Worm (Caenorhabditis elegans) whole organism, L3 larva: Measurements from ENCODE around the gene C25A6.1.

Experiments
- ZK546.5 ChIP-seq: sonication (generic microtip); optimal IDR thresholded peaks from 2 replicates; lab custom pipeline; 2017; ENCODE audit warnings: missing biosample characterization, missing genetic modification characterization
- aly-2 ChIP-seq: fragments of 150-350 bp; optimal IDR thresholded peaks from 2 replicates; lab custom pipeline; 2014; ENCODE audit warnings: missing biosample characterization, missing genetic modification characterization
- ama-1 ChIP-seq: fragments of 150-350 bp; optimal IDR thresholded peaks from 2 replicates; lab custom pipeline; 2018
- ceh-16 ChIP-seq: sonication (generic microtip); optimal IDR thresholded peaks from 2 replicates; lab custom pipeline; 2017; ENCODE audit warnings: missing biosample characterization, missing genetic modification characterization
- ceh-28 ChIP-seq: fragments of 150-350 bp; optimal IDR thresholded peaks from 2 replicates; lab custom pipeline; 2014; ENCODE audit warnings: missing biosample characterization, missing genetic modification reagents, missing genetic modification characterization
- ceh-9 ChIP-seq: sonication (generic microtip); optimal IDR thresholded peaks from 2 replicates; lab custom pipeline; 2018; ENCODE audit warnings: missing biosample characterization, missing genetic modification characterization
- egl-27 ChIP-seq: sonication (generic microtip); optimal IDR thresholded peaks from 4 replicates; lab custom pipeline; 2017; ENCODE audit warnings: missing biosample characterization, missing genetic modification reagents, missing genetic modification characterization
- elt-1 ChIP-seq: fragments of 150-350 bp; optimal IDR thresholded peaks from 2 replicates; lab custom pipeline; 2014; ENCODE audit warnings: missing biosample characterization, missing genetic modification characterization
- elt-2 ChIP-seq: sonication (generic microtip); optimal IDR thresholded peaks from 2 replicates; lab custom pipeline; 2016; ENCODE audit warnings: missing genetic modification reagents, mild to moderate bottlenecking, missing genetic modification characterization, missing compliant biosample characterization
- elt-3 ChIP-seq, 3 experiments: fragments of 150-350 bp in 1 of 3; sonication (generic microtip) in 2 of 3; optimal IDR thresholded peaks; 2 replicates in 2 of 3; 4 replicates in 1 of 3; lab custom pipeline; 2014 to 2017; ENCODE audit warnings: missing biosample characterization in 3 of 3, missing genetic modification characterization in 3 of 3
- eor-1 ChIP-seq, 2 experiments: fragments of 150-350 bp; optimal IDR thresholded peaks; 2 replicates each; lab custom pipeline; 2014 to 2018; ENCODE audit warnings: missing biosample characterization in 2 of 2, missing genetic modification characterization in 2 of 2
- fkh-2 ChIP-seq: fragments of 150-350 bp; optimal IDR thresholded peaks from 2 replicates; lab custom pipeline; 2014; ENCODE audit warnings: missing biosample characterization, missing genetic modification reagents, missing genetic modification characterization
- fos-1 ChIP-seq: fragments of 150-350 bp; optimal IDR thresholded peaks from 2 replicates; lab custom pipeline; 2014; ENCODE audit warnings: missing biosample characterization, missing genetic modification characterization
- hmg-11 ChIP-seq: sonication (generic microtip); optimal IDR thresholded peaks from 2 replicates; lab custom pipeline; 2016; ENCODE audit warnings: missing genetic modification characterization, missing compliant biosample characterization
- jun-1 ChIP-seq: fragments of 150-350 bp; optimal IDR thresholded peaks from 2 replicates; lab custom pipeline; 2014; ENCODE audit warnings: missing biosample characterization, missing genetic modification reagents, missing genetic modification characterization
- lin-15B ChIP-seq: fragments of 150-350 bp; optimal IDR thresholded peaks from 2 replicates; lab custom pipeline; 2014; ENCODE audit warnings: missing biosample characterization, missing genetic modification characterization
- lin-39 ChIP-seq: fragments of 150-350 bp; optimal IDR thresholded peaks from 2 replicates; lab custom pipeline; 2018; ENCODE audit warnings: missing biosample characterization, missing genetic modification reagents, missing genetic modification characterization
- nfya-1 ChIP-seq: sonication (generic microtip); optimal IDR thresholded peaks from 2 replicates; lab custom pipeline; 2017; ENCODE audit warnings: missing genetic modification characterization, mild to moderate bottlenecking, missing compliant biosample characterization, antibody characterized with exemption, moderate library complexity; ENCODE audit not compliant: insufficient read depth
- nhr-12 ChIP-seq: fragments of 150-350 bp; optimal IDR thresholded peaks from 2 replicates; lab custom pipeline; 2014; ENCODE audit warnings: missing biosample characterization, missing genetic modification characterization
- nhr-23 ChIP-seq: fragments of 150-350 bp; optimal IDR thresholded peaks from 2 replicates; lab custom pipeline; 2014; ENCODE audit warnings: missing biosample characterization, missing genetic modification reagents, missing genetic modification characterization
- nhr-25 ChIP-seq: sonication (generic microtip); optimal IDR thresholded peaks from 2 replicates; lab custom pipeline; 2017; ENCODE audit warnings: missing biosample characterization, missing genetic modification characterization
- nhr-28 ChIP-seq: fragments of 150-350 bp; optimal IDR thresholded peaks from 2 replicates; lab custom pipeline; 2014; ENCODE audit warnings: missing biosample characterization, missing genetic modification characterization
- nhr-43 ChIP-seq: sonication (generic microtip); optimal IDR thresholded peaks from 2 replicates; lab custom pipeline; 2016; ENCODE audit warnings: mild to moderate bottlenecking, missing genetic modification characterization, missing compliant biosample characterization; ENCODE audit not compliant: poor library complexity, severe bottlenecking
- nhr-67 ChIP-seq: fragments of 150-350 bp; optimal IDR thresholded peaks from 2 replicates; lab custom pipeline; 2014; ENCODE audit warnings: missing biosample characterization, missing genetic modification characterization
- nhr-76 ChIP-seq: fragments of 150-350 bp; sonication (generic microtip); optimal IDR thresholded peaks from 5 replicates; lab custom pipeline; 2014; ENCODE audit warnings: missing biosample characterization, missing genetic modification characterization
- nhr-77 ChIP-seq: fragments of 150-350 bp; optimal IDR thresholded peaks from 2 replicates; lab custom pipeline; 2014; ENCODE audit warnings: missing biosample characterization, missing genetic modification characterization
- pqm-1 ChIP-seq: fragments of 150-350 bp; optimal IDR thresholded peaks from 2 replicates; lab custom pipeline; 2017; ENCODE audit warnings: missing biosample characterization, missing genetic modification characterization, inconsistent platforms
- skn-1 ChIP-seq: fragments of 150-350 bp; optimal IDR thresholded peaks from 2 replicates; lab custom pipeline; 2014; ENCODE audit warnings: missing biosample characterization, missing genetic modification characterization
- tbx-2 ChIP-seq: sonication (generic microtip); optimal IDR thresholded peaks from 2 replicates; lab custom pipeline; 2016; ENCODE audit warnings: mild to moderate bottlenecking, missing genetic modification characterization, missing compliant biosample characterization
- unc-39 ChIP-seq: sonication (generic microtip); optimal IDR thresholded peaks from 4 replicates; lab custom pipeline; 2017; ENCODE audit warnings: missing biosample characterization, missing genetic modification characterization
- unc-62 ChIP-seq: fragments of 150-350 bp; sonication (generic microtip); optimal IDR thresholded peaks from 4 replicates; lab custom pipeline; 2014; ENCODE audit warnings: missing biosample characterization, missing genetic modification reagents, missing genetic modification characterization
- zag-1 ChIP-seq: fragments of 150-350 bp; optimal IDR thresholded peaks from 2 replicates; lab custom pipeline; 2014; ENCODE audit warnings: missing biosample characterization, missing genetic modification characterization
- ztf-11 ChIP-seq: fragments of 150-350 bp; optimal IDR thresholded peaks from 2 replicates; lab custom pipeline; 2014; ENCODE audit warnings: missing biosample characterization, missing genetic modification characterization
- ztf-4 ChIP-seq: fragments of 150-350 bp; optimal IDR thresholded peaks from 2 replicates; lab custom pipeline; 2014; ENCODE audit warnings: missing biosample characterization, missing genetic modification characterization

C25A6.1 gene

ce11 chrV:5372118-5372517 is 36.2 kb upstream of the C25A6.1 start, which contains the start of gene C35A11.3:
TSS of gene C35A11.3 (plus strand) at chrV:5372418.
- TF ChIP-seq eor-1 (tag; optimal IDR thresholded peaks at IDR 0.05; lab: Kevin White, UChicago) (no peak), nhr-77 (tag; lab: Kevin White, UChicago) (no peak), tbx-2 (tag; lab: Kevin White, UChicago) (no peak), nhr-76 (tag; lab: Kevin White, UChicago) (no peak), pqm-1 (no peak), nhr-43 (no peak), lin-15B (tag; lab: Kevin White, UChicago) (no peak), nhr-12 (no peak), elt-3 (tag; optimal IDR thresholded peaks at IDR 0.05; lab: Kevin White, UChicago) (no peak), elt-1 (tag; lab: Kevin White, UChicago) (no peak), hmg-11 (no peak), ceh-9 (tag; lab: Kevin White, UChicago) (no peak), aly-2 (no peak), nfya-1 (tag; lab: Kevin White, UChicago) (no peak), unc-62 (no peak), unc-39 (tag; lab: Kevin White, UChicago) (no peak), zag-1 (no peak)

- no peak for TF ChIP-seq fkh-2 (tag; lab: Kevin White, UChicago)
- no peak for TF ChIP-seq nhr-67 (tag; lab: Kevin White, UChicago)
- peak; percentile 6 for TF ChIP-seq lin-15B (tag; lab: Kevin White, UChicago)
- TF ChIP-seq skn-1 (tag; lab: Kevin White, UChicago) = no peak
- no peak for TF ChIP-seq ceh-9 (tag; lab: Kevin White, UChicago)
- TF ChIP-seq jun-1 (tag; lab: Kevin White, UChicago) = no peak
- no peak for TF ChIP-seq fos-1 (tag; lab: Kevin White, UChicago)
- no peak for TF ChIP-seq ZK546.5 (tag; lab: Kevin White, UChicago)
- TF ChIP-seq nhr-25 (tag; lab: Kevin White, UChicago) = no peak
- TF ChIP-seq ceh-16 (tag; lab: Kevin White, UChicago) = no peak
- no peak for TF ChIP-seq nhr-28
- TF ChIP-seq ama-1 (lab: Kevin White, UChicago) = no peak
- peak; percentile 73 for TF ChIP-seq nhr-23
- no peak for TF ChIP-seq hmg-11
- no peak for TF ChIP-seq lin-39
- TF ChIP-seq pqm-1 = no peak
Observed at ce11 chrV:5385914-5386493, 22.3 kb upstream of the C25A6.1 start, which contains the start of gene C35A11.2. TSS of gene C35A11.2 (plus strand) at chrV:5386299.

- TF ChIP-seq pqm-1 (peak; percentile 79), elt-2 (tag; lab: Kevin White, UChicago) (peak; percentile 99), elt-3 (tag; optimal IDR thresholded peaks at IDR 0.05; lab: Kevin White, UChicago) (no peak), egl-27 (tag; lab: Kevin White, UChicago) (peak; percentile 16), elt-1 (tag; lab: Kevin White, UChicago) (no peak)
Observed at ce11 chrV:5392993-5393628, 15.2 kb upstream of the C25A6.1 start, which contains the start of gene C35A11.4. TSS of gene C35A11.4 (minus strand) at chrV:5393148.

ce11 chrV:5403938-5404337 is 4.4 kb upstream of the C25A6.1 start:
- TF ChIP-seq ztf-11 (tag; lab: Kevin White, UChicago) = no peak
- TF ChIP-seq, all 47 proteins: peak for 0

- TF ChIP-seq jun-1 (tag; lab: Kevin White, UChicago) (no peak), ztf-4 (tag; lab: Kevin White, UChicago) (no peak), ama-1 (lab: Kevin White, UChicago) (no peak), nhr-76 (tag; lab: Kevin White, UChicago) (no peak), ceh-28 (no peak), ztf-11 (tag; lab: Kevin White, UChicago) (no peak)
Observed at ce11 chrV:5405053-5405452, 3.3 kb upstream of the C25A6.1 start, which contains the start of gene dmsr-7. TSS of gene dmsr-7 (plus strand) at chrV:5405353.
